Worm (Caenorhabditis elegans) whole organism, young adult: ENCODE results near the gene srh-42.

Experiments
- C06A6.2 ChIP-seq: fragments of 200-800 bp; sonication (Bioruptor generic); conservative IDR thresholded peaks from 2 replicates; pipeline ENCODE4 v1.3.6; 2022; ENCODE audit warnings: missing genetic modification characterization, missing compliant biosample characterization
- C17E4.6 ChIP-seq: fragments of 200-800 bp; sonication (Bioruptor generic); IDR thresholded peaks from 2 replicates; pipeline ENCODE4 v1.3.6; 2022; ENCODE audit warnings: missing genetic modification reagents, missing genetic modification characterization, missing compliant biosample characterization
- F10E7.11 ChIP-seq: sonication (generic microtip); optimal IDR thresholded peaks from 2 replicates; lab custom pipeline; 2017; ENCODE audit warnings: mild to moderate bottlenecking, missing genetic modification characterization, moderate library complexity, missing compliant biosample characterization
- F37B4.10 ChIP-seq: fragments of 200-800 bp; sonication (Bioruptor generic); IDR thresholded peaks from 2 replicates; pipeline ENCODE4 v1.3.6; 2022; ENCODE audit warnings: missing genetic modification characterization, missing compliant biosample characterization
- F57C9.4 ChIP-seq: sonication (generic microtip); optimal IDR thresholded peaks from 2 replicates; lab custom pipeline; 2017; ENCODE audit warnings: mild to moderate bottlenecking, missing genetic modification characterization, missing compliant biosample characterization
- K12H6.12 ChIP-seq: fragments of 200-800 bp; sonication (Bioruptor generic); optimal IDR thresholded peaks from 2 replicates; lab custom pipeline; 2018; ENCODE audit warnings: mild to moderate bottlenecking, missing genetic modification characterization, missing compliant biosample characterization
- T26A5.8 ChIP-seq: sonication (generic microtip); optimal IDR thresholded peaks from 2 replicates; lab custom pipeline; 2016; ENCODE audit warnings: missing genetic modification characterization, missing compliant biosample characterization
- ama-1 ChIP-seq, 3 experiments: fragments of 150-350 bp in 1 of 3; sonication (generic microtip) in 2 of 3; optimal IDR thresholded peaks; 2 replicates each; lab custom pipeline; 2014 to 2018; ENCODE audit warnings: missing biosample characterization in 2 of 3, missing genetic modification characterization in 2 of 3, missing genetic modification reagents in 2 of 3
- atf-7 ChIP-seq: sonication (generic microtip); optimal IDR thresholded peaks from 2 replicates; lab custom pipeline; 2017; ENCODE audit warnings: mild to moderate bottlenecking, missing genetic modification characterization, missing compliant biosample characterization
- athp-1 ChIP-seq: sonication (generic microtip); optimal IDR thresholded peaks from 2 replicates; lab custom pipeline; 2017; ENCODE audit warnings: mild to moderate bottlenecking, missing genetic modification characterization, missing compliant biosample characterization
- attf-3 ChIP-seq: fragments of 200-800 bp; sonication (Bioruptor generic); conservative IDR thresholded peaks from 2 replicates; pipeline ENCODE4 v1.3.6; 2022; ENCODE audit warnings: missing genetic modification reagents, missing genetic modification characterization, missing compliant biosample characterization
- bed-1 ChIP-seq: fragments of 200-800 bp; sonication (Bioruptor generic); IDR thresholded peaks from 2 replicates; pipeline ENCODE4 v1.3.6; 2022; ENCODE audit warnings: missing genetic modification reagents, missing genetic modification characterization, missing compliant biosample characterization
- ccch-3 ChIP-seq: fragments of 200-800 bp; sonication (Bioruptor generic); optimal IDR thresholded peaks from 2 replicates; lab custom pipeline; 2018; ENCODE audit warnings: mild to moderate bottlenecking, missing genetic modification characterization, missing compliant biosample characterization
- ceh-100 ChIP-seq: fragments of 200-800 bp; sonication (Bioruptor generic); IDR thresholded peaks from 2 replicates; pipeline ENCODE4 v1.3.6; 2022; ENCODE audit warnings: missing genetic modification reagents, missing genetic modification characterization, missing compliant biosample characterization
- dpff-1 ChIP-seq: sonication (generic microtip); optimal IDR thresholded peaks from 2 replicates; lab custom pipeline; 2017; ENCODE audit warnings: mild to moderate bottlenecking, missing genetic modification characterization, missing compliant biosample characterization
- dpl-1 ChIP-seq: fragments of 150-350 bp; optimal IDR thresholded peaks from 2 replicates; lab custom pipeline; 2014; ENCODE audit warnings: missing biosample characterization, missing genetic modification reagents, missing genetic modification characterization
- egl-18 ChIP-seq: fragments of 200-800 bp; sonication (Bioruptor generic); IDR thresholded peaks from 2 replicates; pipeline ENCODE4 v1.3.6; 2022; ENCODE audit warnings: missing genetic modification reagents, missing genetic modification characterization, missing compliant biosample characterization
- gei-17 ChIP-seq: fragments of 200-800 bp; sonication (Bioruptor generic); optimal IDR thresholded peaks from 2 replicates; lab custom pipeline; 2018; ENCODE audit warnings: mild to moderate bottlenecking, missing genetic modification characterization, missing compliant biosample characterization
- him-1 ChIP-seq: sonication (generic microtip); optimal IDR thresholded peaks from 2 replicates; lab custom pipeline; 2016; ENCODE audit warnings: missing genotype, missing genetic modification reagents, missing genetic modification characterization, missing compliant biosample characterization
- hlh-12 ChIP-seq: sonication (generic microtip); optimal IDR thresholded peaks from 2 replicates; lab custom pipeline; 2016; ENCODE audit warnings: missing genetic modification characterization, missing compliant biosample characterization
- hmg-1.2 ChIP-seq: fragments of 200-800 bp; sonication (Bioruptor generic); IDR thresholded peaks from 2 replicates; pipeline ENCODE4 v1.3.6; 2022; ENCODE audit warnings: missing genetic modification reagents, missing genetic modification characterization, missing compliant biosample characterization
- hmg-20 ChIP-seq: fragments of 200-800 bp; sonication (Bioruptor generic); IDR thresholded peaks from 2 replicates; pipeline ENCODE4 v1.3.6; 2022; ENCODE audit warnings: missing genetic modification reagents, missing genetic modification characterization, missing compliant biosample characterization
- hsf-1 ChIP-seq: fragments of 200-800 bp; sonication (Bioruptor generic); IDR thresholded peaks from 2 replicates; pipeline ENCODE4 v1.3.6; 2022; ENCODE audit warnings: missing genetic modification reagents, missing genetic modification characterization, missing compliant biosample characterization
- let-607 ChIP-seq, 2 experiments: fragments of 200-800 bp in 1 of 2; sonication (Bioruptor generic) in 1 of 2; sonication (generic microtip) in 1 of 2; optimal IDR thresholded peaks; 2 replicates each; lab custom pipeline; 2016 to 2018; ENCODE audit warnings: mild to moderate bottlenecking in 2 of 2, missing compliant biosample characterization in 2 of 2, missing genetic modification characterization in 2 of 2, moderate library complexity in 2 of 2, missing genotype in 1 of 2
- lin-40 ChIP-seq: sonication (generic microtip); optimal IDR thresholded peaks from 2 replicates; lab custom pipeline; 2016; ENCODE audit warnings: missing genetic modification characterization, mild to moderate bottlenecking, missing compliant biosample characterization, missing genotype, missing genetic modification reagents
- madf-3 ChIP-seq: fragments of 200-800 bp; sonication (Bioruptor generic); IDR thresholded peaks from 2 replicates; pipeline ENCODE4 v1.3.6; 2022; ENCODE audit warnings: missing genetic modification reagents, missing genetic modification characterization, missing compliant biosample characterization
- madf-6 ChIP-seq: fragments of 200-800 bp; sonication (Bioruptor generic); IDR thresholded peaks from 2 replicates; pipeline ENCODE4 v1.3.6; 2022; ENCODE audit warnings: missing genetic modification reagents, missing genetic modification characterization, missing compliant biosample characterization
- mcd-1 ChIP-seq: fragments of 200-800 bp; sonication (Bioruptor generic); IDR thresholded peaks from 2 replicates; pipeline ENCODE4 v1.3.6; 2022; ENCODE audit warnings: missing genetic modification reagents, missing genetic modification characterization, missing compliant biosample characterization
- nfyb-1 ChIP-seq: fragments of 200-800 bp; sonication (Bioruptor generic); IDR thresholded peaks from 2 replicates; pipeline ENCODE4 v1.3.6; 2022; ENCODE audit warnings: missing genetic modification reagents, missing genetic modification characterization, missing compliant biosample characterization
- nhr-120 ChIP-seq: fragments of 200-800 bp; sonication (Bioruptor generic); IDR thresholded peaks from 2 replicates; pipeline ENCODE4 v1.3.6; 2022; ENCODE audit warnings: missing genetic modification characterization, missing compliant biosample characterization
- nhr-90 ChIP-seq: sonication (generic microtip); optimal IDR thresholded peaks from 2 replicates; lab custom pipeline; 2016; ENCODE audit warnings: missing genotype, mild to moderate bottlenecking, missing genetic modification characterization, missing compliant biosample characterization
- pbrm-1 ChIP-seq: fragments of 200-800 bp; sonication (Bioruptor generic); IDR thresholded peaks from 2 replicates; pipeline ENCODE4 v1.3.6; 2022; ENCODE audit warnings: missing genetic modification reagents, missing genetic modification characterization, missing compliant biosample characterization
- rec-8 ChIP-seq, 2 experiments: sonication (generic microtip); optimal IDR thresholded peaks; 2 replicates each; lab custom pipeline; 2016; ENCODE audit warnings: mild to moderate bottlenecking in 2 of 2, missing genetic modification characterization in 2 of 2, missing genetic modification reagents in 2 of 2, missing genotype in 2 of 2, missing biosample characterization in 1 of 2, missing compliant biosample characterization in 1 of 2, moderate library complexity in 1 of 2
- rpc-1 ChIP-seq, 2 experiments: fragments of 150-350 bp in 1 of 2; sonication (generic microtip) in 1 of 2; optimal IDR thresholded peaks; 2 replicates each; lab custom pipeline; 2014 to 2018; ENCODE audit warnings: missing biosample characterization in 1 of 2, missing genetic modification characterization in 1 of 2, missing genetic modification reagents in 1 of 2, missing genotype in 1 of 2
- sea-2 ChIP-seq: fragments of 200-800 bp; sonication (Bioruptor generic); IDR thresholded peaks from 2 replicates; pipeline ENCODE4 v1.3.6; 2022; ENCODE audit warnings: missing genetic modification characterization, missing compliant biosample characterization
- snpc-1.1 ChIP-seq: sonication (generic microtip); optimal IDR thresholded peaks from 2 replicates; lab custom pipeline; 2017; ENCODE audit warnings: missing genetic modification characterization, mild to moderate bottlenecking, missing compliant biosample characterization, antibody characterized with exemption, moderate library complexity, missing genotype, missing genetic modification reagents; ENCODE audit not compliant: insufficient read depth
- snpc-3.4 ChIP-seq: sonication (generic microtip); optimal IDR thresholded peaks from 2 replicates; lab custom pipeline; 2017; ENCODE audit warnings: missing genetic modification characterization, mild to moderate bottlenecking, missing compliant biosample characterization, antibody characterized with exemption, moderate library complexity, missing genotype, missing genetic modification reagents
- somi-1 ChIP-seq: fragments of 200-800 bp; sonication (Bioruptor generic); optimal IDR thresholded peaks from 2 replicates; lab custom pipeline; 2018; ENCODE audit warnings: mild to moderate bottlenecking, missing genetic modification characterization, missing compliant biosample characterization
- sptf-2 ChIP-seq: fragments of 200-800 bp; sonication (Bioruptor generic); optimal IDR thresholded peaks from 2 replicates; lab custom pipeline; 2018; ENCODE audit warnings: mild to moderate bottlenecking, missing genetic modification characterization, missing compliant biosample characterization
- unc-130 ChIP-seq: sonication (generic microtip); optimal IDR thresholded peaks from 2 replicates; lab custom pipeline; 2016; ENCODE audit warnings: missing genetic modification reagents, missing genetic modification characterization, missing compliant biosample characterization
- zfh-2 ChIP-seq: fragments of 200-800 bp; sonication (Bioruptor generic); conservative IDR thresholded peaks from 2 replicates; pipeline ENCODE4 v1.3.6; 2022; ENCODE audit warnings: missing genetic modification reagents, missing genetic modification characterization, missing compliant biosample characterization
- ztf-3 ChIP-seq: fragments of 200-800 bp; sonication (Bioruptor generic); optimal IDR thresholded peaks from 2 replicates; lab custom pipeline; 2018; ENCODE audit warnings: mild to moderate bottlenecking, missing genetic modification characterization, missing compliant biosample characterization
- ztf-6 ChIP-seq: fragments of 200-800 bp; sonication (Bioruptor generic); IDR thresholded peaks from 2 replicates; pipeline ENCODE4 v1.3.6; 2022; ENCODE audit warnings: missing genetic modification reagents, missing genetic modification characterization, missing compliant biosample characterization

srh-42 gene

DNA sequence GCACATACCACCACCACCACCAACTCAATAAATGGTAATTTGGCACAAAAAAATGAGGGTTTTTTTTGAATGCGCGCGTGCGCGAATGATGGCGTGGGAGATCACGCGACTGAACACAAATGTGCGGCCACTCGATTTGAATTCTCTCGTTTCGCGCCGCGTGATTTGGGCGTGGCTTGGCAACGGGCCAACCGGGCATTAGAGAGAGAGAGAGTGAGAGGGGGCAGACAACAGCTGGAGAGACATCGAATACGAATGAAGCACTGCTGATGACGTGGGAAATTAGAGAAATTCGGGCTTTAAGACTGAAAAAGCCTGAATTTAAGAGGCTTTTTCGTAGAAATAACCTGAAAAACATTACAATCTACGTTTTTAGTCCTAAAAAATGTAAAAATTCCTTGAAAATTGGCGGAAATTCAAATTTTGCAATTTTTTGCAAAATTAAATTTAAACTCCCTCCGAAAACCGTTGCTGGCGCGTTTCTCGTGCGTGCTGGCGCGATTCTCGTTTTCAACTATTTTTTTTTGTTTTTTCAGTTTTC is 37.4 kb downstream of the srh-42 start (continued):
- 0 out of 2 replicates have a peak, but pooled peaks have one; percentile 67 for TF ChIP-seq sea-2 (GFP tag; lab: Robert Waterston, UW)

- TF ChIP-seq C06A6.2 (GFP tag; lab: Robert Waterston, UW) (peak; percentile 23; the same call in 1 of the 2 replicates), dpl-1 (GFP tag; lab: Kevin White, UChicago) (no peak), zfh-2 (GFP tag; lab: Robert Waterston, UW) (peak; percentile 87), ztf-6 (GFP tag; lab: Robert Waterston, UW) (no peak), gei-17 (GFP tag; lab: Kevin White, UChicago) (peak; percentile 49), sptf-2 (GFP tag; lab: Kevin White, UChicago) (no peak), athp-1 (peak; percentile 8), lin-40 (tag; lab: Kevin White, UChicago) (peak; percentile 65), snpc-1.1 (no peak), rpc-1 (optimal IDR thresholded peaks at IDR 0.05; lab: Kevin White, UChicago) (no peak), rpc-1 (tag; optimal IDR thresholded peaks at IDR 0.05; lab: Kevin White, UChicago) (no peak), ztf-3 (GFP tag; lab: Kevin White, UChicago) (no peak), F37B4.10 (GFP tag; lab: Robert Waterston, UW) (no peak), nhr-120 (GFP tag; lab: Robert Waterston, UW) (no peak), hmg-20 (GFP tag; lab: Robert Waterston, UW) (no peak), let-607 (tag; optimal IDR thresholded peaks at IDR 0.05; lab: Kevin White, UChicago) (peak; percentile 80 to 95), F57C9.4 (tag; lab: Kevin White, UChicago) (no peak), sea-2 (GFP tag; lab: Robert Waterston, UW) (no peak), mcd-1 (GFP tag; lab: Robert Waterston, UW) (peak; percentile 69), somi-1 (peak; percentile 29), egl-18 (GFP tag; lab: Robert Waterston, UW) (no peak), dpff-1 (tag; lab: Kevin White, UChicago) (no peak), ceh-100 (GFP tag; lab: Robert Waterston, UW) (peak; percentile 9; the same call in 1 of the 2 replicates), nhr-90 (tag; lab: Kevin White, UChicago) (peak; percentile 52), rec-8 (tag; optimal IDR thresholded peaks at IDR 0.05; lab: Kevin White, UChicago) (no peak), F10E7.11 (no peak), T26A5.8 (tag; lab: Kevin White, UChicago) (no peak), hlh-12 (no peak), unc-130 (GFP tag; lab: Kevin White, UChicago) (no peak), attf-3 (no peak), him-1 (tag; lab: Kevin White, UChicago) (no peak), snpc-3.4 (tag; lab: Kevin White, UChicago) (no peak), nfyb-1 (no peak; the same call in 1 of the 2 replicates), K12H6.12 (tag; lab: Kevin White, UChicago) (peak; percentile 86), ama-1 (optimal IDR thresholded peaks at IDR 0.05; lab: Kevin White, UChicago) (no peak), ama-1 (GFP tag; optimal IDR thresholded peaks at IDR 0.05; lab: Kevin White, UChicago) (no peak), ccch-3 (no peak), atf-7 (tag; lab: Kevin White, UChicago) (peak; percentile 63), pbrm-1 (GFP tag; lab: Robert Waterston, UW) (peak; percentile 14; the same call in 1 of the 2 replicates), madf-3 (GFP tag; lab: Robert Waterston, UW) (0 out of 2 replicates have a peak, but pooled peaks have one; percentile 52), hsf-1 (GFP tag; lab: Robert Waterston, UW) (0 out of 2 replicates have a peak, but pooled peaks have one; percentile 7), C17E4.6 (peak; percentile 13; the same call in 1 of the 2 replicates), madf-6 (no peak), bed-1 (GFP tag; lab: Robert Waterston, UW) (no peak), hmg-1.2 (GFP tag; lab: Robert Waterston, UW) (peak; percentile 57; the same call in 1 of the 2 replicates)
Observed at ce11 chrII:14250147-14250965, 38.5 kb downstream of the srh-42 start, which contains the start of gene hmg-1.1. hmg-1.1 (plus strand) TSS chrII:14250695.
